Worm (Caenorhabditis elegans): ENCODE measurements around the gene C53D6.6.

DNA sequence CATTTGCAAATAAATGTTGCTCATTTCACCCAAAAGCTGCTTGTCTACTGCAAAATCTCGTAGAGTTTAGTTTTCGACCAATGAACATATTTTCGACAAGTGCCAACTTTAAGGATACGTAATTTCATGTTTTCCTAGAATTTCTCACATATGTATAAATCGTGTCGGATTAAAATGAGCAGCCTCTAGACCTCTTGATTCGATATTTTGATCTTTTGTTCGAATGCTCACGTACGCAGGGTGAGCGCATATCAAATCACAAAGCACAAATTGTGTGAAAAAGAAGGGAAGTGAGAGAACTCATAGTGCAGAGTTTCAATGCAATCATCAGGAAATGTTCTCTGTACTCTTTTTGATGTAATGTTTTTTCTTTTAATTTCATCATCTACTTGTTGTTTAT, 31.1 kb upstream of the C53D6.6 start:
- TF ChIP-seq R02D3.7 (tag; optimal IDR thresholded peaks at IDR 0.05) (no peak), ceh-82 (tag; optimal IDR thresholded peaks at IDR 0.05) (no peak), unc-39 (tag; optimal IDR thresholded peaks at IDR 0.05) (no peak), lsy-2 (tag; optimal IDR thresholded peaks at IDR 0.05) (peak in 1 of 2 experiments; percentile 36), dmd-4 (tag; optimal IDR thresholded peaks at IDR 0.05) (no peak), nhr-77 (tag; optimal IDR thresholded peaks at IDR 0.05) (no peak), nhr-237 (tag; optimal IDR thresholded peaks at IDR 0.05) (no peak), ztf-11 (tag; optimal IDR thresholded peaks at IDR 0.05) (no peak), egl-27 (tag; optimal IDR thresholded peaks at IDR 0.05) (no peak), nhr-11 (tag; optimal IDR thresholded peaks at IDR 0.05) (no peak), blmp-1 (tag; optimal IDR thresholded peaks at IDR 0.05; ENCODE audit: insufficient read depth) (no peak), aly-2 (tag; optimal IDR thresholded peaks at IDR 0.05) (no peak)
